Fruit fly (Drosophila melanogaster) whole organism, wandering third instar larva: ENCODE measurements around the gene CG16903.

Experiments used
- Abd-B ChIP-seq: fragments of >200 bp; optimal IDR thresholded peaks from 2 replicates; lab custom pipeline; 2017; ENCODE audit warnings: missing biosample characterization, missing genetic modification characterization
- CG32264 ChIP-seq: fragments of 200-800 bp; sonication (Bioruptor generic); optimal IDR thresholded peaks from 2 replicates; lab custom pipeline; 2016; ENCODE audit warnings: missing biosample characterization, missing genetic modification characterization
- CG9705 ChIP-seq: fragments of 200-800 bp; sonication (Bioruptor generic); optimal IDR thresholded peaks from 2 replicates; lab custom pipeline; 2018; ENCODE audit warnings: missing biosample characterization, mild to moderate bottlenecking, missing genetic modification characterization
- CrebA ChIP-seq: fragments of 200-800 bp; sonication (Bioruptor generic); optimal IDR thresholded peaks from 2 replicates; lab custom pipeline; 2016; ENCODE audit warnings: missing biosample characterization, mild to moderate bottlenecking, missing genetic modification characterization, borderline replicate concordance
- Dfd ChIP-seq: fragments of >200 bp; optimal IDR thresholded peaks from 2 replicates; lab custom pipeline; 2017; ENCODE audit warnings: missing biosample characterization, missing genetic modification characterization
- Dif ChIP-seq: fragments of 200-275, 200-300 bp; sonication (Bioruptor generic); optimal IDR thresholded peaks from 2 replicates; lab custom pipeline; 2018; ENCODE audit warnings: missing biosample characterization, missing genetic modification characterization; ENCODE audit not compliant: partially characterized antibody
- GATAd ChIP-seq: sonication (Bioruptor generic); optimal IDR thresholded peaks from 2 replicates; lab custom pipeline; 2016; ENCODE audit warnings: missing biosample characterization, missing genetic modification characterization
- HLH106 ChIP-seq: fragments of 200-800 bp; optimal IDR thresholded peaks from 3 replicates; lab custom pipeline; 2019; ENCODE audit warnings: missing biosample characterization, mild to moderate bottlenecking, missing genetic modification characterization, moderate library complexity
- Hnf4 ChIP-seq: fragments of 200-800 bp; sonication (Bioruptor generic); optimal IDR thresholded peaks from 2 replicates; lab custom pipeline; 2016; ENCODE audit warnings: missing biosample characterization, mild to moderate bottlenecking, missing genetic modification characterization
- Hr78 ChIP-seq: fragments of >200 bp; optimal IDR thresholded peaks from 2 replicates; lab custom pipeline; 2017; ENCODE audit warnings: missing biosample characterization, missing genetic modification characterization
- Hr83 ChIP-seq: fragments of 200-300 bp; sonication (Bioruptor generic); optimal IDR thresholded peaks from 2 replicates; lab custom pipeline; 2016; ENCODE audit warnings: missing biosample characterization, mild to moderate bottlenecking, missing genetic modification characterization, moderate library complexity; ENCODE audit not compliant: poor library complexity, severe bottlenecking
- Jra ChIP-seq: sonication (Bioruptor generic); optimal IDR thresholded peaks from 2 replicates; lab custom pipeline; 2016; ENCODE audit warnings: missing biosample characterization, missing genetic modification characterization
- Mio ChIP-seq: sonication (Bioruptor generic); optimal IDR thresholded peaks from 2 replicates; lab custom pipeline; 2016; ENCODE audit warnings: missing biosample characterization, missing genetic modification characterization
- Myc ChIP-seq: fragments of >200 bp; optimal IDR thresholded peaks from 2 replicates; lab custom pipeline; 2017
- N ChIP-seq: fragments of >200 bp; optimal IDR thresholded peaks from 2 replicates; lab custom pipeline; 2018; ENCODE audit warnings: missing biosample characterization, missing external identifiers, missing genetic modification characterization
- OdsH ChIP-seq: fragments of 200-800 bp; sonication (Bioruptor generic); optimal IDR thresholded peaks from 2 replicates; lab custom pipeline; 2016; ENCODE audit warnings: missing biosample characterization, mild to moderate bottlenecking, missing genetic modification characterization
- Rel ChIP-seq, 2 experiments: fragments of 200-800 bp; sonication (Bioruptor generic) in 1 of 2; optimal IDR thresholded peaks; 2 replicates in 1 of 2; 3 replicates in 1 of 2; lab custom pipeline; 2016 to 2019; ENCODE audit warnings: mild to moderate bottlenecking in 2 of 2, missing biosample characterization in 2 of 2, missing genetic modification characterization in 2 of 2, moderate library complexity in 1 of 2
- Sp1 ChIP-seq: fragments of 200-800 bp; sonication (Bioruptor generic); optimal IDR thresholded peaks from 3 replicates; lab custom pipeline; 2019; ENCODE audit warnings: missing biosample characterization, mild to moderate bottlenecking, missing genetic modification characterization, moderate library complexity
- Vsx2 ChIP-seq: fragments of 200-300, 225-300 bp; sonication (Bioruptor generic); optimal IDR thresholded peaks from 2 replicates; lab custom pipeline; 2018; ENCODE audit warnings: missing biosample characterization, missing genetic modification characterization; ENCODE audit not compliant: partially characterized antibody
- br ChIP-seq: fragments of 200-800 bp; sonication (Bioruptor generic); optimal IDR thresholded peaks from 2 replicates; lab custom pipeline; 2016; ENCODE audit warnings: missing biosample characterization, missing genetic modification characterization
- brk ChIP-seq: fragments of 200-800 bp; sonication (Bioruptor generic); optimal IDR thresholded peaks from 2 replicates; lab custom pipeline; 2016; ENCODE audit warnings: missing biosample characterization, mild to moderate bottlenecking, missing genetic modification characterization
- dl ChIP-seq, 2 experiments: fragments of 175-275, 200-275 bp in 1 of 2; fragments of 200-275 bp in 1 of 2; sonication (Bioruptor generic); optimal IDR thresholded peaks; lab custom pipeline; 2018; ENCODE audit warnings: mild to moderate bottlenecking in 2 of 2, missing biosample characterization in 2 of 2, missing genetic modification characterization in 2 of 2, moderate library complexity in 2 of 2; ENCODE audit not compliant: partially characterized antibody in 2 of 2, insufficient read depth in 1 of 2
- dmrt93B ChIP-seq: fragments of 200-800 bp; sonication (Bioruptor generic); optimal IDR thresholded peaks from 2 replicates; lab custom pipeline; 2018; ENCODE audit warnings: missing biosample characterization, mild to moderate bottlenecking, missing genetic modification characterization
- dsf ChIP-seq: sonication (Bioruptor generic); optimal IDR thresholded peaks from 2 replicates; lab custom pipeline; 2016; ENCODE audit warnings: missing biosample characterization, missing genetic modification characterization, borderline replicate concordance
- ey ChIP-seq: fragments of 200-800 bp; sonication (Bioruptor generic); optimal IDR thresholded peaks from 2 replicates; lab custom pipeline; 2016; ENCODE audit warnings: missing biosample characterization, missing genetic modification characterization
- foxo ChIP-seq, 2 experiments: fragments of 200-800 bp; sonication (Bioruptor generic); optimal IDR thresholded peaks; 2 replicates in 1 of 2; 3 replicates in 1 of 2; lab custom pipeline; 2016 to 2017; ENCODE audit warnings: missing biosample characterization in 2 of 2, missing genetic modification characterization in 2 of 2
- fru ChIP-seq: fragments of 200-800 bp; sonication (Bioruptor generic); optimal IDR thresholded peaks from 3 replicates; lab custom pipeline; 2016; ENCODE audit warnings: missing biosample characterization, mild to moderate bottlenecking, missing genetic modification characterization
- h ChIP-seq: fragments of 200-800 bp; sonication (Bioruptor generic); optimal IDR thresholded peaks from 3 replicates; lab custom pipeline; 2016; ENCODE audit warnings: missing biosample characterization, mild to moderate bottlenecking, missing genetic modification characterization
- jim ChIP-seq: fragments of 175-275, 200-325 bp; sonication (Bioruptor generic); optimal IDR thresholded peaks from 2 replicates; lab custom pipeline; 2016; ENCODE audit warnings: missing biosample characterization, mild to moderate bottlenecking, missing genetic modification characterization
- lola ChIP-seq: fragments of >200 bp; optimal IDR thresholded peaks from 2 replicates; lab custom pipeline; 2017; ENCODE audit warnings: missing biosample characterization, missing genetic modification characterization
- pan ChIP-seq: fragments of >200 bp; optimal IDR thresholded peaks from 2 replicates; lab custom pipeline; 2017
- psq ChIP-seq: fragments of 200-800 bp; sonication (Bioruptor generic); optimal IDR thresholded peaks from 3 replicates; lab custom pipeline; 2017; ENCODE audit warnings: missing biosample characterization, mild to moderate bottlenecking, missing genetic modification characterization, moderate library complexity
- rgr ChIP-seq: fragments of 200-800 bp; sonication (Bioruptor generic); optimal IDR thresholded peaks from 3 replicates; lab custom pipeline; 2016; ENCODE audit warnings: missing biosample characterization, mild to moderate bottlenecking, missing genetic modification characterization
- sage ChIP-seq: fragments of 200-800 bp; sonication (Bioruptor generic); optimal IDR thresholded peaks from 2 replicates; lab custom pipeline; 2016; ENCODE audit warnings: missing biosample characterization, mild to moderate bottlenecking, missing genetic modification characterization
- sv ChIP-seq: fragments of 200-800 bp; sonication (Bioruptor generic); optimal IDR thresholded peaks from 3 replicates; lab custom pipeline; 2016; ENCODE audit warnings: missing biosample characterization, missing genetic modification characterization
- tai ChIP-seq: sonication (Bioruptor generic); optimal IDR thresholded peaks from 2 replicates; lab custom pipeline; 2016; ENCODE audit warnings: missing biosample characterization, missing genetic modification characterization
- usp ChIP-seq: fragments of >200 bp; optimal IDR thresholded peaks from 2 replicates; lab custom pipeline; 2017; ENCODE audit warnings: missing biosample characterization, missing genetic modification characterization
- woc ChIP-seq: sonication (Bioruptor generic); optimal IDR thresholded peaks from 2 replicates; lab custom pipeline; 2016; ENCODE audit warnings: missing biosample characterization, mild to moderate bottlenecking, missing genetic modification characterization

The CG16903 gene

DNA sequence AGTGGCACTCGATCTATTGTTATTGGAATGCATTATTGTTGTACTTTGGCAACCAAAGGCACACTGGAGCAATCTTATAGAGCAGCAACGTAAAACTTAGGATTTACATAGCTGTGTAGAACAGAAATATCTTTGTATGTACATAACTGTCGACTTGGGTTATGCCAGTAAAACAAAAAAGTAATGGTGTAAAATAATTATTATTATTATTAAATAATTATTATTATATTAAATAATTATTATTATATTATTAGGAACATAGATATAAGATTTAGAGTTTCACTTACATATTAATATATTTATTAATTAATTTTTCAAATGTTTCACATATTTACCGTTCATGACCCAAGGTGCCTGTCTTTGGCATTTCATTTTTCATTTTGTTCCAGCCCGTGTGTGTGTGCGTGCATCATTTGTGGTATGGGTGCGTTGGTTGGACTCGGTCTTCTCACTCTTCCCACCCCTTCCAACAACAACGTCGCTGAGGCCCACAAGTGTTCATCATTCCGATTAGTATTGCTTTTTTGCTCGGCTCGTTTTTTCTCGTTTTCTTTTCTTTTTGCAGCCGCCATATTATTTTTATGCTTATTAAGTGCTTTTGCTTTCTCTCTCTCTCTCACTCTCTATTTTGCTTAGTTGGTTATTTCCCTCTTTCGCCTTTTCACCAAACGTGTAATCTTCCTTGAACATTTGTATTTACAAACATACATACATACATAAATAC lies 43.9 kb upstream of the CG16903 start (continued):
- TF ChIP-seq CG32264 (GFP tag; lab: Kevin White, UChicago) (peak; percentile 38), Rel (GFP tag; optimal IDR thresholded peaks at IDR 0.05; lab: Kevin White, UChicago) (peak; percentile 60), Rel (tag; optimal IDR thresholded peaks at IDR 0.05; lab: Kevin White, UChicago) (peak; percentile 64), N (no peak)

- peak; percentile 19 for TF ChIP-seq h
- no peak for TF ChIP-seq pan (lab: Kevin White, UChicago)
- TF ChIP-seq Hr83 (GFP tag; lab: Kevin White, UChicago), result peak; percentile 69
- TF ChIP-seq sage (GFP tag; lab: Kevin White, UChicago), result peak; percentile 11
- TF ChIP-seq CG32264 (GFP tag; lab: Kevin White, UChicago), result no peak
- TF ChIP-seq woc (GFP tag; lab: Kevin White, UChicago), result peak; percentile 70
- peak; percentile 26 for TF ChIP-seq dmrt93B (GFP tag; lab: Kevin White, UChicago)
- no peak for TF ChIP-seq Mio (GFP tag; lab: Kevin White, UChicago)
- TF ChIP-seq OdsH (GFP tag; lab: Kevin White, UChicago), result peak; percentile 33
- TF ChIP-seq Myc (lab: Kevin White, UChicago), result no peak
- TF ChIP-seq GATAd (GFP tag; lab: Kevin White, UChicago), result no peak
- TF ChIP-seq Dif (GFP tag; lab: Kevin White, UChicago), result peak; percentile 90
- TF ChIP-seq Dfd (GFP tag; lab: Kevin White, UChicago), result no peak
- peak; percentile 24 for TF ChIP-seq CG9705
- TF ChIP-seq dsf (GFP tag; lab: Kevin White, UChicago), result peak; percentile 16
- no peak for TF ChIP-seq lola
- peak; percentile 80 for TF ChIP-seq Sp1
- TF ChIP-seq sv (GFP tag; lab: Kevin White, UChicago), result peak; percentile 34
- TF ChIP-seq CrebA (GFP tag; lab: Kevin White, UChicago), result no peak
- TF ChIP-seq Hr78, result no peak
- no peak for TF ChIP-seq psq
- peak in 1 of 2 experiments; percentile 56 for TF ChIP-seq dl (GFP tag; optimal IDR thresholded peaks at IDR 0.05; lab: Kevin White, UChicago; ENCODE audit: insufficient read depth in 1 of 2, partially characterized antibody in 2 of 2)
- TF ChIP-seq Jra, result peak; percentile 77
- peak; percentile 76 for TF ChIP-seq tai (GFP tag; lab: Kevin White, UChicago)
- TF ChIP-seq rgr (GFP tag; lab: Kevin White, UChicago), result peak; percentile 44
- peak; percentile 75 for TF ChIP-seq Hnf4
- TF ChIP-seq fru (GFP tag; lab: Kevin White, UChicago), result peak; percentile 34
- no peak for TF ChIP-seq Rel (GFP tag; optimal IDR thresholded peaks at IDR 0.05; lab: Kevin White, UChicago)
- peak; percentile 88 for TF ChIP-seq Rel (tag; optimal IDR thresholded peaks at IDR 0.05; lab: Kevin White, UChicago)
- peak; percentile 23 for TF ChIP-seq HLH106 (tag; lab: Kevin White, UChicago)
- TF ChIP-seq foxo (GFP tag; optimal IDR thresholded peaks at IDR 0.05; lab: Kevin White, UChicago), result peak; percentile 19 to 64
- TF ChIP-seq br, result peak; percentile 65
- no peak for TF ChIP-seq usp (GFP tag; lab: Kevin White, UChicago)
- TF ChIP-seq N, result peak; percentile 30
- peak; percentile 68 for TF ChIP-seq Vsx2 (GFP tag; lab: Kevin White, UChicago)
- TF ChIP-seq Abd-B (GFP tag; lab: Kevin White, UChicago), result no peak
- peak; percentile 36 for TF ChIP-seq ey (GFP tag; lab: Kevin White, UChicago)
- peak; percentile 65 for TF ChIP-seq brk
- TF ChIP-seq jim (GFP tag; lab: Kevin White, UChicago), result peak; percentile 100
These were observed 43.1 kb upstream of the CG16903 start, which contains the start of gene ph-d for dm6 chrX:2123013-2123964. Gene ph-d, minus strand, starts transcription at chrX:2123286.
